Worm (Caenorhabditis elegans) whole organism, L2 larva: ENCODE results near the gene C56E10.3.
A peak's percentile ranks its signal among the peaks of the same experiment; 100 is the strongest.

Source experiments
- F13H6.1 ChIP-seq: sonication (generic microtip); optimal IDR thresholded peaks from 2 replicates; lab custom pipeline; 2016; ENCODE audit warnings: missing genetic modification characterization, missing compliant biosample characterization
- R02D3.7 ChIP-seq: fragments of 150-350 bp; optimal IDR thresholded peaks from 2 replicates; lab custom pipeline; 2014; ENCODE audit warnings: missing biosample characterization, missing genetic modification characterization
- alr-1 ChIP-seq: fragments of 150-350 bp; optimal IDR thresholded peaks from 2 replicates; lab custom pipeline; 2014; ENCODE audit warnings: missing biosample characterization, missing genetic modification characterization
- ama-1 ChIP-seq: fragments of 150-350 bp; optimal IDR thresholded peaks from 2 replicates; lab custom pipeline; 2018; ENCODE audit warnings: inconsistent platforms
- blmp-1 ChIP-seq: sonication (generic microtip); optimal IDR thresholded peaks from 2 replicates; lab custom pipeline; 2017; ENCODE audit warnings: missing genetic modification characterization, mild to moderate bottlenecking, missing compliant biosample characterization, antibody characterized with exemption, moderate library complexity; ENCODE audit not compliant: insufficient read depth
- ceh-16 ChIP-seq: fragments of 150-350 bp; optimal IDR thresholded peaks from 2 replicates; lab custom pipeline; 2014; ENCODE audit warnings: missing biosample characterization, missing genetic modification characterization
- ceh-82 ChIP-seq: fragments of 150-350 bp; optimal IDR thresholded peaks from 2 replicates; lab custom pipeline; 2014; ENCODE audit warnings: missing biosample characterization, missing genetic modification characterization
- crh-2 ChIP-seq: sonication (generic microtip); optimal IDR thresholded peaks from 2 replicates; lab custom pipeline; 2017; ENCODE audit warnings: missing biosample characterization, missing genetic modification characterization
- dmd-4 ChIP-seq: sonication (generic microtip); optimal IDR thresholded peaks from 2 replicates; lab custom pipeline; 2017; ENCODE audit warnings: missing biosample characterization, missing genetic modification characterization
- elt-3 ChIP-seq: sonication (generic microtip); optimal IDR thresholded peaks from 2 replicates; lab custom pipeline; 2017; ENCODE audit warnings: missing biosample characterization, missing genetic modification characterization
- fos-1 ChIP-seq: fragments of 150-350 bp; optimal IDR thresholded peaks from 2 replicates; lab custom pipeline; 2014; ENCODE audit warnings: missing biosample characterization, missing genetic modification characterization
- lin-13 ChIP-seq: fragments of 150-350 bp; optimal IDR thresholded peaks from 2 replicates; lab custom pipeline; 2014; ENCODE audit warnings: missing biosample characterization, missing genetic modification reagents, missing genetic modification characterization
- lin-39 ChIP-seq: fragments of 150-350 bp; optimal IDR thresholded peaks from 2 replicates; lab custom pipeline; 2014; ENCODE audit warnings: missing biosample characterization, missing genetic modification reagents, missing genetic modification characterization
- mbf-1 ChIP-seq: sonication (generic microtip); optimal IDR thresholded peaks from 2 replicates; lab custom pipeline; 2017; ENCODE audit warnings: missing biosample characterization, missing genetic modification characterization
- nhr-12 ChIP-seq: fragments of 150-350 bp; optimal IDR thresholded peaks from 2 replicates; lab custom pipeline; 2014; ENCODE audit warnings: missing biosample characterization, missing genetic modification characterization
- nhr-129 ChIP-seq: fragments of 150-350 bp; optimal IDR thresholded peaks from 2 replicates; lab custom pipeline; 2014; ENCODE audit warnings: missing biosample characterization, missing genetic modification characterization
- nhr-21 ChIP-seq: fragments of 150-350 bp; optimal IDR thresholded peaks from 2 replicates; lab custom pipeline; 2014; ENCODE audit warnings: missing biosample characterization, missing genetic modification characterization
- nhr-25 ChIP-seq: fragments of 150-350 bp; sonication (generic microtip); optimal IDR thresholded peaks from 3 replicates; lab custom pipeline; 2014; ENCODE audit warnings: missing biosample characterization, missing genetic modification characterization
- nhr-6 ChIP-seq: fragments of 150-350 bp; optimal IDR thresholded peaks from 2 replicates; lab custom pipeline; 2014; ENCODE audit warnings: missing biosample characterization, missing genetic modification characterization
- nhr-77 ChIP-seq: fragments of 150-350 bp; optimal IDR thresholded peaks from 2 replicates; lab custom pipeline; 2014; ENCODE audit warnings: missing biosample characterization, missing genetic modification characterization
- peb-1 ChIP-seq: fragments of 150-350 bp; optimal IDR thresholded peaks from 2 replicates; lab custom pipeline; 2014; ENCODE audit warnings: missing biosample characterization, missing genetic modification characterization
- sem-4 ChIP-seq: fragments of 150-350 bp; optimal IDR thresholded peaks from 2 replicates; lab custom pipeline; 2014; ENCODE audit warnings: missing biosample characterization, missing genetic modification reagents, missing genetic modification characterization
- skn-1 ChIP-seq: sonication (generic microtip); optimal IDR thresholded peaks from 2 replicates; lab custom pipeline; 2017; ENCODE audit warnings: missing biosample characterization, missing genetic modification characterization
- sma-3 ChIP-seq: sonication (generic microtip); optimal IDR thresholded peaks from 2 replicates; lab custom pipeline; 2016; ENCODE audit warnings: missing genetic modification reagents, missing genetic modification characterization, missing compliant biosample characterization
- sma-9 ChIP-seq, 2 experiments: fragments of 150-350 bp in 1 of 2; sonication (generic microtip) in 1 of 2; optimal IDR thresholded peaks; 2 replicates each; lab custom pipeline; 2014 to 2016; ENCODE audit warnings: missing genetic modification characterization in 2 of 2, mild to moderate bottlenecking in 1 of 2, missing biosample characterization in 1 of 2, missing compliant biosample characterization in 1 of 2, missing genetic modification reagents in 1 of 2, moderate library complexity in 1 of 2
- unc-55 ChIP-seq: fragments of 150-350 bp; sonication (generic microtip); optimal IDR thresholded peaks from 3 replicates; lab custom pipeline; 2014; ENCODE audit warnings: missing biosample characterization, missing genetic modification reagents, missing genetic modification characterization
- unc-62 ChIP-seq: fragments of 150-350 bp; optimal IDR thresholded peaks from 2 replicates; lab custom pipeline; 2014; ENCODE audit warnings: missing biosample characterization, missing genetic modification reagents, missing genetic modification characterization
- zag-1 ChIP-seq: fragments of 150-350 bp; optimal IDR thresholded peaks from 2 replicates; lab custom pipeline; 2014; ENCODE audit warnings: missing biosample characterization, missing genetic modification characterization
- ztf-1 ChIP-seq: fragments of 200-800 bp; sonication (Bioruptor generic); conservative IDR thresholded peaks from 2 replicates; pipeline ENCODE4 v1.3.6; 2022; ENCODE audit warnings: missing genetic modification characterization, missing compliant biosample characterization
- ztf-11 ChIP-seq: sonication (generic microtip); optimal IDR thresholded peaks from 2 replicates; lab custom pipeline; 2017; ENCODE audit warnings: missing biosample characterization, missing genetic modification characterization

C56E10.3 gene

DNA sequence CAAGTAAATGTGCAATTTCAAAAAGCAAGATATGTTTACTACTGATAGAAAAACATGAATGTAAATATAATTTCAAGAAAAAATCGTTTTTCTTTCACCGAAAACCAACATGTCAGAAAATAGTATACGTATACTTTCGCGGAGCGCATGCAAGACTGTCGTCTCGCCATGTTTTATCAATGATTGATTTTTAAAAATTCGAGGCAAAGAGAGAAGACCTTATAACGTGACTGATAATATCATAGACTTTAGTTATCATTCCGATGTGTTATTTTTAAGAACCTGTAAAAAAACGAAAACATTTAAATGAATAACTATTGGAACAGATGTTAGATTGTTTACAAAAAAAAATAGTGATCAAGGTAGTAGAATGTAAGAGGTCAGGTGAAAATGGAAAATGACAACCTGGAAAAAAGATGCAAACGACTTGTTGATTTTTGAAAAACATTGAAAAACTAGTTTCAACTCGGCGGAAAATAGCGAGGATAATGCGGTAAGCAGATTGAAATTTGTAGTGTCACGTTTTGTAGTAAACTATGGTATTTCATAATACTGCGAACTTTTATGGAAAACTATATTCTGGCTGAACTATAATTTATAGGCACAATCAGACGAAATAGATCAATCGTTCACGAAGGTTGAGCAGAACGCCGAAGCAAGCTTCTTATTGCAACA is 1.1 kb downstream of the C56E10.3 start:
- peak; percentile 16 for TF ChIP-seq fos-1 (tag; lab: Kevin White, UChicago)
- no peak for TF ChIP-seq elt-3 (tag; lab: Kevin White, UChicago)
- peak; percentile 12 for TF ChIP-seq crh-2 (tag; lab: Kevin White, UChicago)
- TF ChIP-seq sma-9 (GFP tag; optimal IDR thresholded peaks at IDR 0.05; lab: Kevin White, UChicago): peak; percentile 53
- no peak for TF ChIP-seq sma-9 (tag; optimal IDR thresholded peaks at IDR 0.05; lab: Kevin White, UChicago)

DNA sequence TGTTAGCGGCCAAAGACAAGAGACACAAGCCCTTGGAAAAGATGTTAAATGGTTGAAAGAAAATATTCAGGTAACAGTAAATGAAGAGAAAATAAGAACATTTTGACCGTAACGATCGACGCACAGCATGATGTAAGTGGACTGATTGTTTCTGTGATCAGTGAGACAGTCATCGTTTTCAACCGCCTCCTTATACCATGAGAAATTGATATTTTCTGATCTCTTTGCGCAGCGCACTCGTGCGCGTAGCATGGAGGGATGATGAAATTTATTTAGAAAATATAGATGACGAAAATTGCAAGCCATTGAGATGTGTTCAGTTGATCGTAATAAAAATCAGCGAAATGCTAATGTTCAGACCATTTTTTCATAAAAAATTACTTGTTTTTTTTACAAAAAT is 4.1 kb downstream of the C56E10.3 start:
- TF ChIP-seq nhr-21 (peak; percentile 41), nhr-129 (tag; lab: Kevin White, UChicago) (peak; percentile 35), unc-55 (GFP tag; lab: Kevin White, UChicago) (no peak), alr-1 (no peak), nhr-12 (tag; lab: Kevin White, UChicago) (no peak), nhr-6 (tag; lab: Kevin White, UChicago) (no peak), nhr-25 (tag; lab: Kevin White, UChicago) (peak; percentile 2), blmp-1 (peak; percentile 11)

DNA sequence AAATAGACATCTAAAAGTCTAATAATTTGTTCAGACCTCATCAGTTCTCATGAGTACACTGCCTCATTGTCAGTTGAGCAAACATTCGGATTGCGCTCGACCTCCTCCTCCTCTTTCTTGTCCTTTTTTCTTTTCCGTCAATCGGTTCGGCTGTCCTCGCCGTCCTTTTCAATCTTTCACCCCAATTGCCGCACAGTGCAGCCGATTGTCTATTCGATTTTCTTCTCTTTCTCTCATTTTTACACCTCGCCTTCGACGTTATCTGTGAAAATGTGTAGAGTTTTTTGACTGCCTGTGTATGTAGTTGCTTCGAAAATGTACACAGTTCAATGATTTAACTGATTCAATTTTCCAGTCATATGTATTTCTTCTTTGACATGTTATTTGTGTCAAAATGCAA is 7.7 kb downstream of the C56E10.3 start:
- TF ChIP-seq peb-1: no peak
- TF ChIP-seq dmd-4 (tag; lab: Kevin White, UChicago): no peak
- TF ChIP-seq F13H6.1 (tag; lab: Kevin White, UChicago): peak; percentile 57
- peak; percentile 36 for TF ChIP-seq nhr-129 (tag; lab: Kevin White, UChicago)
- TF ChIP-seq unc-55 (GFP tag; lab: Kevin White, UChicago): no peak
- TF ChIP-seq zag-1 (tag; lab: Kevin White, UChicago): no peak
- peak; percentile 27 for TF ChIP-seq sma-9 (GFP tag; optimal IDR thresholded peaks at IDR 0.05; lab: Kevin White, UChicago)
- TF ChIP-seq sma-9 (tag; optimal IDR thresholded peaks at IDR 0.05; lab: Kevin White, UChicago): no peak
- peak; percentile 70 for TF ChIP-seq fos-1 (tag; lab: Kevin White, UChicago)

DNA sequence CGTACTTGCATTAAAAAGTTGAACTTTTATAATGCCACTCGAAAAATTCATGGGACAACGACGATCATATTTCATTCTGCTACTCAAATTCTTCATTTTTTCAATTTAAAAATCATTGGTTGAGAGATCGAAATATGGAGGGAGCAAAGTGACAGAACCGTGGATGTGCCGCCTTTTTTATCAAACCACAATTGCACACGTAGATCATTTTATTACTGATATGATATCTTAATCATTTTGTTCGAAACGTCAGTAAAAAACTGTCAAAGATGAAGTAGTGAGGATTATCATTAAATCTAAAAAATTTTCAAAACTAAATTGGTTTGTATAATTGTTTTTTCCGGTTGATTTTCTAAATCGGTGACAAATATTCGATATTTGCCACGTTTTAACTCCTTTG is 8.7 kb downstream of the C56E10.3 start:
- TF ChIP-seq lin-13 (no peak), zag-1 (tag; lab: Kevin White, UChicago) (no peak), dmd-4 (tag; lab: Kevin White, UChicago) (no peak), fos-1 (tag; lab: Kevin White, UChicago) (peak; percentile 11), sma-9 (GFP tag; optimal IDR thresholded peaks at IDR 0.05; lab: Kevin White, UChicago) (no peak), sma-9 (tag; optimal IDR thresholded peaks at IDR 0.05; lab: Kevin White, UChicago) (no peak), sem-4 (tag; lab: Kevin White, UChicago) (no peak), ceh-16 (tag; lab: Kevin White, UChicago) (no peak), mbf-1 (tag; lab: Kevin White, UChicago) (no peak)

DNA sequence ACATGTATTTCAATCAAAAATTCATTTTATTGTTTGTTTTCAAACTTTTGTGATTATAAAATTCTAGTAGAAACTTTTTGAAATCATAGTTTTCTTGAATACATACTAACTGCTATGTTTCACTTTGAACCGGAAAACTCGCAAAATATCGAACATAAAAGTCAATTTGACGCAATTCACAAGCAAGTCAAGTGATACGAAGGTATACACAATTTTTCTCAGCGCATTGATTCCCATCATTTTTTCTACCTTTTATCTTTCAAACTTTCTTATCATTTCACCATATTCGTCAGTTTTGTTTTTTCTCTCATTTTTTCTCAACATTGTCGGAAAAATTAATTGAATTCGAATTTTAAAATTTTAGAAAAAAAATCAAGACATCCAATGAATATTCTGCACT is 9.7 kb downstream of the C56E10.3 start, which contains the start of gene nhr-173:
TSS of gene nhr-173 (plus strand) at position 366 of the 400 bp plus-strand sequence.
- TF ChIP-seq lin-39 (tag; lab: Kevin White, UChicago) (no peak), crh-2 (tag; lab: Kevin White, UChicago) (no peak), fos-1 (tag; lab: Kevin White, UChicago) (peak; percentile 42), ztf-1 (no peak), ceh-82 (no peak)

DNA sequence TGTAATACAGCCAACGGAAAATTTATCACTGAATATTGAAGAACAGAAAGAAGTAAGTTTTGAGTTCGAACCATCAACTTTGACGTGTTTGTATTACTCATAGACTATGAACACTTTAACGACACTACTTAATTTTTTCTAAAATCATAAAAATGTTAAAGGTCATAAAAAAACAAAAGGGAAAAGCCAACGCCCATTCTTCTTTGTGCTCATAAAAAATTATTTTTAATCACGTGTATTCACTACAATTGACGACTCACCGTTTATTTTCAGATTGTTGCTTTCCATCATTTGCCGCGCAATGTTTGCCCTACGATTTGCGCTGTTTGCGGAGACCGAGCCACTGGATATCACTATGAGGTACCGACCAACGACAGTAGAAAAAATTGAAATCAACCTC is 10.8 kb downstream of the C56E10.3 start:
- TF ChIP-seq nhr-77 (tag; lab: Kevin White, UChicago) (no peak), ztf-11 (tag; lab: Kevin White, UChicago) (no peak), nhr-25 (tag; lab: Kevin White, UChicago) (no peak), sma-3 (GFP tag; lab: Kevin White, UChicago) (no peak), fos-1 (tag; lab: Kevin White, UChicago) (no peak), unc-62 (GFP tag; lab: Kevin White, UChicago) (no peak), lin-13 (no peak), nhr-21 (no peak), ceh-82 (no peak), skn-1 (tag; lab: Kevin White, UChicago) (no peak), lin-39 (tag; lab: Kevin White, UChicago) (no peak), unc-55 (GFP tag; lab: Kevin White, UChicago) (no peak), R02D3.7 (no peak), ztf-1 (no peak), ama-1 (lab: Kevin White, UChicago) (no peak)
